Fruit fly (Drosophila melanogaster): Measurements from ENCODE around the gene CG9231.

CG9231 gene

DNA sequence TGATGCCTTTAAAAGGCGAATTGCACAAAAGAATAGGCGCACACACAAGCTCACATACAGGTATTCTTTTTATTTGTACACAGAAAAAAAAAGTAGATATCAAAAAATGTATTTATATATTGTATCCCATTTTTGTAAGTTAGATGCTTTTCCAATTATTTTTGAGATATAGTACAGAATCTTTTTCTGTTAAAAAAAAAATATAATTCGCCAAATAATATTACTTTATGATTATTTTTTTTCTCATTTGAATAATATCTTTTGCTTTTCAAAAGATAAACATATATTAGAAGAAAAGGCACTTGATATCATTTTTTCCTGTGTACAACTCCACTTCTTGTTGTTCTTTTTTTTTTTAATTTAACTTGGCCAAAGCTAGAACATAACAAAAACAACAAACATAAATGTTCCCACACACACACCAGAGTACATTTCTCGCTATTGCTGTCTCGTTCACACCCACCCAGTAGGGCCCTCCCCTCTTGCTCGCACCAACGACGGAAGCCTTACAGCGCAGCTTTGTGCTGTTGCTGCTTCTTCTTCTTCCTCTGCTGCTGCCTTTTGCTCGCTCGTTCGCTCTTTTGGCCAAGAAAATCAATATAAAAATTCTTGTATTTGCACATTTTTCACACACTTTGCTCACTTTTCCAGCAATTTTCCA is 49.1 kb upstream of the CG9231 start (continued):
- TF ChIP-seq CG10631 (GFP tag; optimal IDR thresholded peaks at IDR 0.05) (peak; percentile 84), CG34406 (GFP tag; optimal IDR thresholded peaks at IDR 0.05) (peak; percentile 58), Smox (GFP tag; optimal IDR thresholded peaks at IDR 0.05) (peak; percentile 45), achi (GFP tag; optimal IDR thresholded peaks at IDR 0.05) (peak; percentile 69), fd85E (GFP tag; optimal IDR thresholded peaks at IDR 0.05) (no peak), Eip78C (GFP tag) (peak; percentile 92), Hr39 (GFP tag; optimal IDR thresholded peaks at IDR 0.05) (no peak), Eip75B (GFP tag; optimal IDR thresholded peaks at IDR 0.05) (peak; percentile 69), CG8319 (GFP tag; optimal IDR thresholded peaks at IDR 0.05) (peak; percentile 13), fkh (GFP tag; optimal IDR thresholded peaks at IDR 0.05) (no peak), lz (GFP tag; optimal IDR thresholded peaks at IDR 0.05) (peak; percentile 9), CG3032 (tag; optimal IDR thresholded peaks at IDR 0.05) (peak; percentile 91), CG8119 (GFP tag; IDR thresholded peaks at IDR 0.05) (peak; percentile 89), Blimp-1 (GFP tag; optimal IDR thresholded peaks at IDR 0.05) (no peak), topi (GFP tag; optimal IDR thresholded peaks at IDR 0.05) (peak; percentile 47), Sox14 (GFP tag; optimal IDR thresholded peaks at IDR 0.05) (peak; percentile 10), Sox102F (GFP tag; optimal IDR thresholded peaks at IDR 0.05) (peak; percentile 11), CG3919 (GFP tag; optimal IDR thresholded peaks at IDR 0.05) (peak; percentile 84), CG6808 (GFP tag; optimal IDR thresholded peaks at IDR 0.05) (peak; percentile 81), Eip93F (GFP tag; optimal IDR thresholded peaks at IDR 0.05) (no peak), cyc (GFP tag; optimal IDR thresholded peaks at IDR 0.05) (peak; percentile 55), eg (GFP tag; IDR thresholded peaks at IDR 0.05) (peak; percentile 87), pdm3 (GFP tag; optimal IDR thresholded peaks at IDR 0.05) (peak; percentile 52), spab (GFP tag; optimal IDR thresholded peaks at IDR 0.05) (peak; percentile 80), Hr38 (GFP tag; optimal IDR thresholded peaks at IDR 0.05) (no peak), CG32006 (GFP tag; optimal IDR thresholded peaks at IDR 0.05) (peak; percentile 73), OdsH (GFP tag; optimal IDR thresholded peaks at IDR 0.05) (peak; percentile 63), CG15336 (GFP tag; IDR thresholded peaks at IDR 0.05) (peak; percentile 91), CG1621 (tag; optimal IDR thresholded peaks at IDR 0.05) (no peak), salr (GFP tag; optimal IDR thresholded peaks at IDR 0.05) (peak in 1 of 2 experiments; percentile 90), CG10669 (GFP tag; optimal IDR thresholded peaks at IDR 0.05) (peak; percentile 51), vri (GFP tag; optimal IDR thresholded peaks at IDR 0.05) (no peak), CG4318 (GFP tag; optimal IDR thresholded peaks at IDR 0.05) (peak; percentile 54), CG6276 (GFP tag; optimal IDR thresholded peaks at IDR 0.05) (peak; percentile 78)

DNA sequence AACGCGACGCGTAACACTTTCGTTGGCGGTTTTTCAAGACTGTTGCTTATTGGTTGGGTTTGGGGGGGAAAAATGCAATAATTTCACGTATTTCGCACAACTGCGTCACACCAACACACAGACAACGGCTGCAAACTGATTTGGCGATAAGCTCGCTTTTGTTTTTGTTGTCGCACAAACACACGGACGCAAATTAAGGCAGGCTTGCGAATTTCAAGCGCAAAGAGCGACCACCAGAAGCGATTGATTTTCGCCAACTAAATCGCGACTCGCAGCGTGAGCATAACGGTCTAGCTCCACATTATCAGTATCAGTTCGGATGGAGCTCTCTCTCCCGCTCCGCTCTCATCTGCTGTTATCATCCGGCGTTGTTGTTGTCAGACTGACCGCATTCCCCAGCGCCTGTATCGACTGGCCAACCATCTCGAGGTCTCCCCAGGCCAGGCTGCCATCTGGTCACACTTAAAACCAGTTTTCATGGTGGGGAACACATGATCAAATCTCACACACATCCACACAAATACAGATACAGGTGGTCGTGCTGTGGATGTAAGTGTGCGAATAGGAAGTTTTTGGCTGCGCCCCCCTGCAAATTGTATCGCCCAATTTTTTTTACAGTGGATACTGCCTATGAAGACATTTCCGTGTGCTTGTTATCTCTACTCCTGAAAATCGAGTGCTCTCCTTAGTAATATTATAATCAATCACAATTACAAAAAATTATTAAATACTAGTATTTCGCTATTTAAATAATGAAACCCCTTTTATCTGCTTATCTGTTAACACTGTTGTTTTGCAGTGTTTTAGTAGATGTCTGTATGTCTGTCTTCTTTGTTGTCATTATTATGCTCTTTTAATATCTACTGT is 47.2 kb upstream of the CG9231 start:
- TF ChIP-seq esn (GFP tag; optimal IDR thresholded peaks at IDR 0.05) (peak; percentile 73), Sox14 (GFP tag; optimal IDR thresholded peaks at IDR 0.05) (peak; percentile 53), Blimp-1 (GFP tag; optimal IDR thresholded peaks at IDR 0.05) (peak; percentile 15), CG6276 (GFP tag; optimal IDR thresholded peaks at IDR 0.05) (peak; percentile 51), vri (GFP tag; optimal IDR thresholded peaks at IDR 0.05) (peak; percentile 54), spab (GFP tag; optimal IDR thresholded peaks at IDR 0.05) (no peak), fd85E (GFP tag; optimal IDR thresholded peaks at IDR 0.05) (no peak), CG6854 (GFP tag; optimal IDR thresholded peaks at IDR 0.05) (peak; percentile 95), Eip93F (GFP tag; optimal IDR thresholded peaks at IDR 0.05) (peak; percentile 43), CG6163 (GFP tag; IDR thresholded peaks at IDR 0.05) (peak; percentile 67; the same call in 2 of the 3 replicates), CG6792 (GFP tag; optimal IDR thresholded peaks at IDR 0.05) (peak; percentile 41), CG7368 (GFP tag; optimal IDR thresholded peaks at IDR 0.05) (peak; percentile 40), lz (GFP tag; optimal IDR thresholded peaks at IDR 0.05) (peak; percentile 49), fkh (GFP tag; optimal IDR thresholded peaks at IDR 0.05) (peak; percentile 58), CG3919 (GFP tag; optimal IDR thresholded peaks at IDR 0.05) (peak; percentile 57), CG8119 (GFP tag; IDR thresholded peaks at IDR 0.05) (peak; percentile 70), Ets96B (tag; optimal IDR thresholded peaks at IDR 0.05) (peak; percentile 29), CG1621 (tag; optimal IDR thresholded peaks at IDR 0.05) (peak; percentile 14), CG8319 (GFP tag; optimal IDR thresholded peaks at IDR 0.05) (peak; percentile 93), CG16779 (tag; optimal IDR thresholded peaks at IDR 0.05) (no peak), achi (GFP tag; optimal IDR thresholded peaks at IDR 0.05) (peak; percentile 59), svp (GFP tag) (peak; percentile 82), salr (GFP tag; optimal IDR thresholded peaks at IDR 0.05) (peak in 1 of 2 experiments; percentile 8), Hr39 (GFP tag; optimal IDR thresholded peaks at IDR 0.05) (peak; percentile 65), cyc (GFP tag; optimal IDR thresholded peaks at IDR 0.05) (peak; percentile 64), CG6808 (GFP tag; optimal IDR thresholded peaks at IDR 0.05) (no peak), dsx (GFP tag; optimal IDR thresholded peaks at IDR 0.05; ENCODE audit: poor library complexity, severe bottlenecking) (no peak), CG15336 (GFP tag; IDR thresholded peaks at IDR 0.05) (peak; percentile 78), Sox102F (GFP tag; optimal IDR thresholded peaks at IDR 0.05) (peak; percentile 52), CG3032 (tag; optimal IDR thresholded peaks at IDR 0.05) (peak; percentile 31), OdsH (GFP tag; optimal IDR thresholded peaks at IDR 0.05) (peak; percentile 70), CG32006 (GFP tag; optimal IDR thresholded peaks at IDR 0.05) (no peak)

Data from whole organism, prepupa.